Fruit fly (Drosophila melanogaster) whole organism, adult: ENCODE data around the gene ftz-f1.

Experiments
- CG11617 ChIP-seq: fragments of 200-800 bp; sonication (Bioruptor generic); optimal IDR thresholded peaks from 2 replicates; lab custom pipeline; 2017; ENCODE audit warnings: mild to moderate bottlenecking, missing biosample characterization, missing genetic modification reagents, missing genetic modification characterization
- CG33017 ChIP-seq: fragments of 200-800 bp; sonication (Bioruptor generic); optimal IDR thresholded peaks from 2 replicates; lab custom pipeline; 2018; ENCODE audit warnings: missing biosample characterization, mild to moderate bottlenecking, missing genetic modification characterization, moderate library complexity
- CG7045 ChIP-seq: fragments of 200-800 bp; sonication (Bioruptor generic); optimal IDR thresholded peaks from 2 replicates; lab custom pipeline; 2017; ENCODE audit warnings: missing biosample characterization, mild to moderate bottlenecking, missing genetic modification characterization
- CG7101 ChIP-seq: fragments of 200-800 bp; sonication (Bioruptor generic); optimal IDR thresholded peaks from 2 replicates; lab custom pipeline; 2018; ENCODE audit warnings: missing biosample characterization, mild to moderate bottlenecking, missing genetic modification characterization, moderate library complexity
- Clk ChIP-seq: fragments of 200-800 bp; sonication (Bioruptor generic); optimal IDR thresholded peaks from 2 replicates; lab custom pipeline; 2017; ENCODE audit warnings: missing biosample characterization, missing genetic modification characterization
- bab1 ChIP-seq: fragments of 200-800 bp; sonication (Bioruptor generic); optimal IDR thresholded peaks from 3 replicates; lab custom pipeline; 2019; ENCODE audit warnings: missing biosample characterization, mild to moderate bottlenecking, missing genetic modification characterization, moderate library complexity
- kay ChIP-seq: fragments of 200-800 bp; sonication (Bioruptor generic); peaks from one replicate; lab custom pipeline; 2016; ENCODE audit warnings: missing biosample characterization, missing genetic modification characterization, borderline replicate concordance
- tj ChIP-seq: fragments of 200-800 bp; sonication (Bioruptor generic); optimal IDR thresholded peaks from 3 replicates; lab custom pipeline; 2017; ENCODE audit warnings: missing biosample characterization, mild to moderate bottlenecking, missing genetic modification characterization, moderate library complexity
- toe ChIP-seq: fragments of 200-800 bp; sonication (Bioruptor generic); optimal IDR thresholded peaks from 2 replicates; lab custom pipeline; 2016; ENCODE audit warnings: missing biosample characterization, missing genetic modification characterization

DNA sequence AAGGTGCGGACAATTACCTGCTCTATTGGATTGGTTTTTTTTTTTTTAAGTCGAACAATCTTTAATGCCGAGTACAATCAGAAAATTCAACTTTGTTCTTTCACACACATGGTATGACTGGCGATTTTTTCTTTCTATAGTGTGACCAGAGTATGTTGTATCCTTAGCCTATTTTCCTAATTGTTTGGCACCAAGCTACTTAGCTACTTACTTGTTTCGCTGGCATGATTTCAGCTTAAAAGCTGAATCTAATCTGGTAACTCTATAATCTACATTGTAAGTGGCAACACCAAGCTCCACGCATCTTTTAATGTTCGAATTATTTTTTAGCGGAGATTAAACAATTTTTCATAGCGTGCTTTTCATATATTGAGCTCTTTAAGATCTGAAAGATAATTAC, 77.9 kb downstream of the ftz-f1 start, which contains the start of gene CG12477:
- TF ChIP-seq toe (GFP tag; lab: Kevin White, UChicago) (no peak), kay (no peak), Clk (GFP tag; lab: Kevin White, UChicago) (no peak), CG33017 (tag; lab: Kevin White, UChicago) (no peak), CG7101 (no peak), tj (no peak), CG11617 (GFP tag; lab: Kevin White, UChicago) (no peak), CG7045 (no peak), bab1 (GFP tag; lab: Kevin White, UChicago) (no peak)
